Fruit fly (Drosophila melanogaster) whole organism: ENCODE measurements around the gene Ing5.

ENCODE experiments used
- CG8478 ChIP-seq: fragments of >200 bp; optimal IDR thresholded peaks from 2 replicates; lab custom pipeline; 2018; ENCODE audit warnings: inconsistent platforms
- Dll ChIP-seq: fragments of >200 bp; optimal IDR thresholded peaks from 2 replicates; lab custom pipeline; 2017
- EcR ChIP-seq, 2 experiments: fragments of >200 bp; optimal IDR thresholded peaks; 2 replicates each; lab custom pipeline; 2017; ENCODE audit warnings: missing biosample characterization in 2 of 2, missing genetic modification characterization in 2 of 2, missing genetic modification reagents in 2 of 2
- pan ChIP-seq: fragments of >200 bp; optimal IDR thresholded peaks from 2 replicates; lab custom pipeline; 2017
- psq ChIP-seq: fragments of >200 bp; optimal IDR thresholded peaks from 2 replicates; lab custom pipeline; 2017
- usp ChIP-seq: fragments of >200 bp; optimal IDR thresholded peaks from 2 replicates; lab custom pipeline; 2017; ENCODE audit warnings: missing biosample characterization, missing genetic modification characterization, mixed read lengths

Ing5 gene

dm6 chr2L:13361465-13361864 lies 25.6 kb downstream of the Ing5 start, which contains the start of gene CG9377:
CG9377 (minus strand) TSS chr2L:13361565.
- TF ChIP-seq psq (lab: Kevin White, UChicago), result no peak
- TF ChIP-seq usp, result no peak
- TF ChIP-seq EcR (GFP tag; optimal IDR thresholded peaks at IDR 0.05; lab: Kevin White, UChicago), result no peak
- TF ChIP-seq pan (lab: Kevin White, UChicago), result no peak
- no peak for TF ChIP-seq Dll (lab: Kevin White, UChicago)
- TF ChIP-seq CG8478 (lab: Kevin White, UChicago), result no peak

dm6 chr2L:13354580-13355347 lies 32.3 kb downstream of the Ing5 start, which contains the start of gene CG9395:
CG9395 (minus strand) TSS chr2L:13355073.
- TF ChIP-seq Dll (lab: Kevin White, UChicago) (no peak), pan (lab: Kevin White, UChicago) (no peak), usp (no peak), EcR (GFP tag; optimal IDR thresholded peaks at IDR 0.05; lab: Kevin White, UChicago) (no peak), CG8478 (lab: Kevin White, UChicago) (no peak), psq (lab: Kevin White, UChicago) (no peak)

- no peak for TF ChIP-seq CG8478 (lab: Kevin White, UChicago)
- TF ChIP-seq pan (lab: Kevin White, UChicago), result no peak
- TF ChIP-seq psq (lab: Kevin White, UChicago), result no peak
- no peak for TF ChIP-seq usp
- no peak for TF ChIP-seq EcR (GFP tag; optimal IDR thresholded peaks at IDR 0.05; lab: Kevin White, UChicago)
- TF ChIP-seq Dll (lab: Kevin White, UChicago), result no peak
Observed at dm6 chr2L:13349237-13349902, 37.7 kb downstream of the Ing5 start.

dm6 chr2L:13347473-13347872 lies 39.6 kb downstream of the Ing5 start, which contains the start of gene CG16826:
CG16826 (plus strand) TSS chr2L:13347773.
- TF ChIP-seq Dll (lab: Kevin White, UChicago) (no peak), CG8478 (lab: Kevin White, UChicago) (no peak), psq (lab: Kevin White, UChicago) (no peak), usp (no peak), pan (lab: Kevin White, UChicago) (no peak), EcR (GFP tag; optimal IDR thresholded peaks at IDR 0.05; lab: Kevin White, UChicago) (no peak)
